Fruit fly (Drosophila melanogaster): ENCODE data around the gene del.
A peak's percentile ranks its signal among the peaks of the same experiment; 100 is the strongest.

del gene

DNA sequence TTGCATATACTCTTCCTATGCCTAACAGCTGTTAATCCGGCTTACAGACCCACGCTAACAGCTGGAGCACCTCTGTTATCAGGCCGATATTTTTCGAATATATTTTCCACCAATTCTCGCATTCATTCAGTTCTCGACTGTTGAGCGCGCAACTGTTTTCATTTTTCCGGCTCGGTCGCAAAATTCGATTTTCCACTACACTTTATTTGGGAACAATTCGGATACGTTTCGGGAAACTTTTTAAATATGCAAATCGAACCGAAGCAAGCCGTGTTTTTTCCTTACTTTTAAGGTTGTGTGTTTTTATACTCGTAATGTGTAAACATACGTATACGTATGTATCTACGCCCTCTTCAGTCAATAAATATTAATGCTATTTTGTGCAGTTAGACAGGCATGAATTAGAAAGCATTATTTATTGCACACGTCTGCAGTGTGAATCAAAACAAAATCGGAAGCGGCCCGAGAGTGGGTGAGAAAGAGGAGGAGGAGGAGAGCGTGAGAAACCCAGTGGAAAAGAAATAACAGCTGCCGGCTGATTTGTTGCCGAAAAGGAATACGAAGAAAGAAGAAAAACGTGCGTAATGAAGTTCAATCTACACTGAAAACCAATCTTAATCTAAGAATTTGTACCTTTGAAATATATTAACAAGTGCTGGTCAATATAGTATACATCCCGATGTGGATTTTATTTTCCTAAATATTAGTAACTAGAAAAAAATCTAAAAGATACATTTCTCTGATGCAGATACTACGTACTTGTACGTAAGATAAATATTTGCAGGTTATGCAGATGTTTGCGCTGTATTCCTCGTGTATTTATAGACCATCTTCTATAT is 40.5 kb downstream of the del start (continued):
- no peak for TF ChIP-seq Dip2 (GFP tag; IDR thresholded peaks at IDR 0.05)
- no peak for TF ChIP-seq Adf1 (GFP tag; IDR thresholded peaks at IDR 0.05)
- peak; percentile 1 for TF ChIP-seq CTCF (GFP tag; optimal IDR thresholded peaks at IDR 0.05)
- peak; percentile 3 for TF ChIP-seq Dp (GFP tag; optimal IDR thresholded peaks at IDR 0.05)
- TF ChIP-seq Ets65A (GFP tag), result peak; percentile 33
- peak; percentile 31; the same call in 1 of the 2 replicates for TF ChIP-seq tna (GFP tag; IDR thresholded peaks at IDR 0.05; ENCODE audit: partially characterized antibody)
- TF ChIP-seq lbe (GFP tag; optimal IDR thresholded peaks at IDR 0.05), result no peak
- peak; percentile 34; the same call in 1 of the 3 replicates for TF ChIP-seq CG34224 (GFP tag; IDR thresholded peaks at IDR 0.05; ENCODE audit: partially characterized antibody)

DNA sequence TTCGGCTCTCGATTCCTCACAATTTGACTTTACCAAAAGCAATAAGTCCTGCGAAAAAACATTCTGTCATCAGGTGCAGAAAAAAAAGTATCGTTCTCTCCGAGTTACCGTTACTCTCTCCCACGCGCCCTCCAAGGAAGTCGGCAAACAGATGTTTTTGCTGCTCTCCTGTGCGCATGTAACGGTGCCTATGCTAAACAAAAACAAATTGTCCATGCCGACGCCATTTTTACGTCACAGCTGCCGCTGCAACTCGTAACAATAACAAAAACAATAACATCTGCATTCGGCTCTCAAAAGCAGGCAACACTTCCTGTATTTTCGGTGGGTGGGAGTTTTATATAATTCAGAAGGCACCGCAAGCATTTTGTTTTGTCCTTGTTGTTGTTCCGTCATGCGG is 43.2 kb downstream of the del start:
- TF ChIP-seq CG4360 (GFP tag; IDR thresholded peaks at IDR 0.05), result peak; percentile 75
- no peak for TF ChIP-seq CG8290 (GFP tag; optimal IDR thresholded peaks at IDR 0.05)
- TF ChIP-seq CG8290 (tag; optimal IDR thresholded peaks at IDR 0.05), result peak in 1 of 2 experiments; percentile 52
- TF ChIP-seq nerfin-1 (tag; optimal IDR thresholded peaks at IDR 0.05), result peak; percentile 17
- no peak for TF ChIP-seq CG12104 (GFP tag; optimal IDR thresholded peaks at IDR 0.05)
- peak; percentile 77 for TF ChIP-seq phol (tag; optimal IDR thresholded peaks at IDR 0.05)
- TF ChIP-seq crp (GFP tag; optimal IDR thresholded peaks at IDR 0.05), result peak in 1 of 2 experiments; percentile 54
- peak in 1 of 2 experiments; percentile 61 for TF ChIP-seq tll (GFP tag; optimal IDR thresholded peaks at IDR 0.05)
- TF ChIP-seq twi (tag; optimal IDR thresholded peaks at IDR 0.05), result peak; percentile 82
- no peak for TF ChIP-seq fru (optimal IDR thresholded peaks at IDR 0.05)
- TF ChIP-seq Eip74EF (GFP tag; optimal IDR thresholded peaks at IDR 0.05), result no peak
- TF ChIP-seq scrt (GFP tag; optimal IDR thresholded peaks at IDR 0.05), result no peak
- 0 out of 4 replicates have a peak, but pooled peaks have one; percentile 18 for TF ChIP-seq chinmo (GFP tag; IDR thresholded peaks at IDR 0.05; ENCODE audit: partially characterized antibody)
- TF ChIP-seq ewg (GFP tag; optimal IDR thresholded peaks at IDR 0.05), result peak; percentile 95
- TF ChIP-seq CG8924 (tag; optimal IDR thresholded peaks at IDR 0.05), result peak; percentile 7
- no peak for TF ChIP-seq al (GFP tag; IDR thresholded peaks at IDR 0.05)
- no peak for TF ChIP-seq Bteb2 (GFP tag; optimal IDR thresholded peaks at IDR 0.05)
- peak; percentile 44 for TF ChIP-seq ac (GFP tag; optimal IDR thresholded peaks at IDR 0.05)
- TF ChIP-seq pum (GFP tag; optimal IDR thresholded peaks at IDR 0.05), result no peak
- peak; percentile 25 for TF ChIP-seq pros (GFP tag; optimal IDR thresholded peaks at IDR 0.05)
- no peak for TF ChIP-seq hkb (optimal IDR thresholded peaks at IDR 0.05)
- TF ChIP-seq hkb (GFP tag; IDR thresholded peaks at IDR 0.05), result no peak
- TF ChIP-seq PHDP (tag; optimal IDR thresholded peaks at IDR 0.05), result no peak
- TF ChIP-seq CG34422 (GFP tag; IDR thresholded peaks at IDR 0.05), result peak; percentile 27; the same call in 1 of the 3 replicates
- TF ChIP-seq Pdp1 (GFP tag; optimal IDR thresholded peaks at IDR 0.05), result peak in 1 of 2 experiments; percentile 13
- no peak for TF ChIP-seq seq (GFP tag; IDR thresholded peaks at IDR 0.05)
- no peak for TF ChIP-seq CG10565 (GFP tag; optimal IDR thresholded peaks at IDR 0.05)
- TF ChIP-seq CG13287 (GFP tag; IDR thresholded peaks at IDR 0.05; ENCODE audit: partially characterized antibody), result no peak
- TF ChIP-seq Trl (optimal IDR thresholded peaks at IDR 0.05), result peak; percentile 19 to 20
- TF ChIP-seq Trl (GFP tag; optimal IDR thresholded peaks at IDR 0.05), result no peak
- TF ChIP-seq gcm2 (GFP tag; optimal IDR thresholded peaks at IDR 0.05), result no peak
- 0 out of 2 replicates have a peak, but pooled peaks have one; percentile 7 for TF ChIP-seq amos (GFP tag; IDR thresholded peaks at IDR 0.05; ENCODE audit: partially characterized antibody)
- no peak for TF ChIP-seq CTCF (GFP tag; optimal IDR thresholded peaks at IDR 0.05)
- no peak for TF ChIP-seq gsb-n (tag; optimal IDR thresholded peaks at IDR 0.05)
- peak; percentile 61 for TF ChIP-seq Ets65A (GFP tag)
- TF ChIP-seq sisA (GFP tag; IDR thresholded peaks at IDR 0.05), result no peak
- no peak for TF ChIP-seq CG34224 (GFP tag; IDR thresholded peaks at IDR 0.05; ENCODE audit: partially characterized antibody)
- TF ChIP-seq Atf6 (GFP tag; IDR thresholded peaks at IDR 0.05), result no peak
